Worm (Caenorhabditis elegans): ENCODE measurements around the gene mvk-1.
A peak's percentile ranks its signal among the peaks of the same experiment; 100 is the strongest.

Gene mvk-1

DNA sequence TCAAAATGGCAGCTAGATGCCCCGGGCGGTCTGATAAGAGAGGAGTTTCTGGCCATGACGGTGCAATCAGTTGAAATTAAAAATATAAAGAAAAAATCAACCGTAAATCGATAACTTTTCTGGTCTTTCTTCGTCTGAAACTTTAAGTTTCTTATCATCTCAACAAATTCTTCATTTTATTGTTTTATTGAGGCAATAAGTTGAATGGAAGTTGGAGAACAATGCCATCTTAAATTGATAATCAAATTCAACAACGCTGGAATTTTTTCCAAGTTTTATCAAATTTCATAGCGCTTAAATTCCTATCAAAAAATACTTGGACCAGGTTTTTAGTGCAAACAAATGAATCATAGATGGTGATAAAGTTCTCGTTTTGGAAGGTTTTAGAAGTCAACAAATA is 19.1 kb downstream of the mvk-1 start:
- TF ChIP-seq nhr-80 (tag; optimal IDR thresholded peaks at IDR 0.05) (peak; percentile 84), madf-10 (tag; optimal IDR thresholded peaks at IDR 0.05) (no peak)

ce11 chrIII:6116281-6116886 is 19.7 kb downstream of the mvk-1 start, which contains the start of gene nmt-1:
Gene nmt-1, minus strand, starts transcription at chrIII:6116331.
- TF ChIP-seq ceh-27 (GFP tag; optimal IDR thresholded peaks at IDR 0.05), result peak; percentile 16
- TF ChIP-seq F33H1.4 (GFP tag; IDR thresholded peaks at IDR 0.05), result peak; percentile 31
- TF ChIP-seq lir-1 (GFP tag; conservative IDR thresholded peaks at IDR 0.05), result no peak
- peak; percentile 90 for TF ChIP-seq hmg-1.2 (GFP tag; IDR thresholded peaks at IDR 0.05)
- peak; percentile 54; the same call in 1 of the 2 replicates for TF ChIP-seq madf-6 (GFP tag; IDR thresholded peaks at IDR 0.05)
- no peak for TF ChIP-seq nhr-80 (tag; optimal IDR thresholded peaks at IDR 0.05)
- TF ChIP-seq ztf-28 (GFP tag; IDR thresholded peaks at IDR 0.05), result no peak
- TF ChIP-seq lin-35 (GFP tag; optimal IDR thresholded peaks at IDR 0.05), result no peak
- TF ChIP-seq snpc-1.3 (tag; optimal IDR thresholded peaks at IDR 0.05; ENCODE audit: insufficient read depth), result no peak
- TF ChIP-seq dox-1 (GFP tag; IDR thresholded peaks at IDR 0.05), result 0 out of 2 replicates have a peak, but pooled peaks have one; percentile 10
- no peak for TF ChIP-seq ccch-3 (GFP tag; optimal IDR thresholded peaks at IDR 0.05)
- no peak for TF ChIP-seq hrde-1 (tag; optimal IDR thresholded peaks at IDR 0.05; ENCODE audit: borderline replicate concordance)
- TF ChIP-seq lsl-1 (GFP tag; optimal IDR thresholded peaks at IDR 0.05), result peak; percentile 30
- TF ChIP-seq snpc-1.1 (tag; optimal IDR thresholded peaks at IDR 0.05; ENCODE audit: insufficient read depth), result peak; percentile 25

DNA sequence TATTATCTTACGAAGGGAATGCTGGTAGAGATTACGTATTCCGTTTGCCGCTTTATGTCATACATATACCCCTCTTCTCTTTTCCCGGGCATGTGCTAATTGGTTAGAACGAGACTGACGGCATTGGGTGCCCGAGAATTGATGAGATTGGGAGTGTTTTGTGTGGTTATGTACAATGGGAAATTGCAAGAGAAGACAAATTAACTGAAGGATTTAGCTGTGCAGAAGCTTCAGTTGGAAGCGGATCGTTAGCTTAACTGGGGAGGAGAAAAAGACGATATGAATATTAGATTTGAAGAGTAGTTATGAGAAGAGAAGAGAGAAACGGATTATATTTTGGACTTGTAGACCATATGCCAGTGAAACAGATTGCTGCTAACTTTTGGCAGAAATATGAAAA is 25.9 kb downstream of the mvk-1 start:
- TF ChIP-seq mcd-1 (GFP tag; IDR thresholded peaks at IDR 0.05), result no peak
- TF ChIP-seq T26A5.8 (tag; optimal IDR thresholded peaks at IDR 0.05), result no peak
- TF ChIP-seq attf-5 (GFP tag; optimal IDR thresholded peaks at IDR 0.05), result no peak
- TF ChIP-seq tbp1 (GFP tag; optimal IDR thresholded peaks at IDR 0.05), result no peak
- TF ChIP-seq C17E4.6 (GFP tag; IDR thresholded peaks at IDR 0.05), result no peak

DNA sequence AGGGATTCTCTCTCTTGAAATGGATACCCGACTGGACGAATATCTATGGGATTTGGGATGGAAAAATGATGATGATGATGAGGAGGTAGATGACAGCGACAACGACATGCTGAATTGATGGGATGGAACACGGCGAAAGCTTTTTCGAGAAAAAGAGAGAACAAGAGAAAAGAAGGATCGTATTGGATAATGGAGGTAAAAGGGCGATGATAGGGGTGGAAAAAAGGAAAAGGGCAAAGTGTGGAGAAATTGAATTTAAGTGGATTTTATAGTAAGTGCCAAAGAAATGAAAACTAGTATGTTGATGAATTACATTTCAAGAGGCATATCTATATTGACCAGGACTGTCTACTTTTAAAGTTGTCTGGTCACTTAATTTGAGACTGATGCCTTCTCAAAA is 30.2 kb downstream of the mvk-1 start:
- TF ChIP-seq ceh-40 (GFP tag; IDR thresholded peaks at IDR 0.05) (no peak), mel-28 (tag; optimal IDR thresholded peaks at IDR 0.05; ENCODE audit: borderline replicate concordance) (no peak), akir-1 (GFP tag; optimal IDR thresholded peaks at IDR 0.05) (no peak), chd-7 (tag; optimal IDR thresholded peaks at IDR 0.05) (no peak), sptf-2 (GFP tag; optimal IDR thresholded peaks at IDR 0.05) (no peak), rec-8 (tag; optimal IDR thresholded peaks at IDR 0.05) (no peak), hmg-1.2 (GFP tag; IDR thresholded peaks at IDR 0.05) (no peak), bed-2 (GFP tag; IDR thresholded peaks at IDR 0.05) (no peak), rcor-1 (GFP tag; IDR thresholded peaks at IDR 0.05) (no peak), madf-10 (tag; optimal IDR thresholded peaks at IDR 0.05) (no peak), efl-1 (GFP tag; optimal IDR thresholded peaks at IDR 0.05) (no peak)

DNA sequence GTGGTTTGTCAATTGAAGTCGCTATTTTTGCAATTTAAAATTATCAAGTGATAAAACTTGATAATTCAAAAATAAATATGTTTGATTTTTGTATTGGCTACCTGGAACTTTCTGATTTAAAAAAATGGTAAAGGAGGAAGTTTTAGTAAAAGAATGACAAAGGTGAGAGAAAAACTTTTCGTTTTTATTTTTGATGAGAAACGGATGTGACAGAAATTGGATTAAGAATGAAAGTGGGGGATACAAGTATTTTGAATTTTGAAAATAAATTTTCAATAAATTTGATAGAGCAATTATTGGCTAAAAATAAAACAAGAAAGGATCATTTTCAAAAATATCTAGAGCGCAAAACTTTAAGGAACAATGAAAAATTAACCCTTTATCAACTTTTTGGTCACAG is 33.3 kb downstream of the mvk-1 start, which contains the start of gene C05D10.4:
Gene C05D10.4, minus strand, starts transcription at position 101 of the 400 bp plus-strand sequence.
- TF ChIP-seq B0035.1 (tag; optimal IDR thresholded peaks at IDR 0.05), result no peak
